Worm (Caenorhabditis elegans) whole organism, late embryonic: ENCODE data around the gene egas-2.

Experiments used
- F13H6.1 ChIP-seq: sonication (generic microtip); optimal IDR thresholded peaks from 2 replicates; lab custom pipeline; 2016; ENCODE audit warnings: missing genetic modification characterization, missing compliant biosample characterization
- K09A11.1 ChIP-seq: sonication (generic microtip); optimal IDR thresholded peaks from 2 replicates; lab custom pipeline; 2017; ENCODE audit warnings: antibody characterized with exemption, mild to moderate bottlenecking, missing genetic modification characterization, missing compliant biosample characterization; ENCODE audit not compliant: insufficient read depth
- ama-1 ChIP-seq: fragments of 150-350 bp; optimal IDR thresholded peaks from 2 replicates; lab custom pipeline; 2014
- ceh-18 ChIP-seq: sonication (generic microtip); optimal IDR thresholded peaks from 2 replicates; lab custom pipeline; 2016; ENCODE audit warnings: missing genetic modification characterization, missing compliant biosample characterization
- ceh-24 ChIP-seq: sonication (generic microtip); optimal IDR thresholded peaks from 2 replicates; lab custom pipeline; 2016; ENCODE audit warnings: mild to moderate bottlenecking, missing genetic modification characterization, missing compliant biosample characterization
- hlh-30 ChIP-seq: sonication (generic microtip); optimal IDR thresholded peaks from 2 replicates; lab custom pipeline; 2017; ENCODE audit warnings: antibody characterized with exemption, missing genetic modification characterization, missing compliant biosample characterization; ENCODE audit not compliant: insufficient read depth
- nfya-1 ChIP-seq: sonication (generic microtip); optimal IDR thresholded peaks from 2 replicates; lab custom pipeline; 2017; ENCODE audit warnings: missing genetic modification characterization, mild to moderate bottlenecking, missing compliant biosample characterization, antibody characterized with exemption, moderate library complexity
- pros-1 ChIP-seq: fragments of 150-350 bp; optimal IDR thresholded peaks from 2 replicates; lab custom pipeline; 2014; ENCODE audit warnings: missing biosample characterization, missing genetic modification reagents, missing genetic modification characterization
- unc-86 ChIP-seq: sonication (generic microtip); optimal IDR thresholded peaks from 2 replicates; lab custom pipeline; 2016; ENCODE audit warnings: missing genetic modification characterization, missing compliant biosample characterization

ce11 chrV:18657391-18657790, 7.2 kb downstream of the egas-2 start:
- no peak for TF ChIP-seq ceh-24 (tag; lab: Kevin White, UChicago)
- TF ChIP-seq hlh-30 (tag; lab: Kevin White, UChicago): no peak
- TF ChIP-seq K09A11.1 (tag; lab: Kevin White, UChicago): no peak
- TF ChIP-seq nfya-1 (tag; lab: Kevin White, UChicago): no peak
- no peak for TF ChIP-seq ceh-18 (tag; lab: Kevin White, UChicago)
- no peak for TF ChIP-seq unc-86 (tag; lab: Kevin White, UChicago)
- TF ChIP-seq F13H6.1 (tag; lab: Kevin White, UChicago): no peak
- TF ChIP-seq ama-1 (lab: Kevin White, UChicago): no peak
- TF ChIP-seq pros-1: no peak
